Fruit fly (Drosophila melanogaster): ENCODE measurements around the gene Vha13.

Vha13 gene

DNA sequence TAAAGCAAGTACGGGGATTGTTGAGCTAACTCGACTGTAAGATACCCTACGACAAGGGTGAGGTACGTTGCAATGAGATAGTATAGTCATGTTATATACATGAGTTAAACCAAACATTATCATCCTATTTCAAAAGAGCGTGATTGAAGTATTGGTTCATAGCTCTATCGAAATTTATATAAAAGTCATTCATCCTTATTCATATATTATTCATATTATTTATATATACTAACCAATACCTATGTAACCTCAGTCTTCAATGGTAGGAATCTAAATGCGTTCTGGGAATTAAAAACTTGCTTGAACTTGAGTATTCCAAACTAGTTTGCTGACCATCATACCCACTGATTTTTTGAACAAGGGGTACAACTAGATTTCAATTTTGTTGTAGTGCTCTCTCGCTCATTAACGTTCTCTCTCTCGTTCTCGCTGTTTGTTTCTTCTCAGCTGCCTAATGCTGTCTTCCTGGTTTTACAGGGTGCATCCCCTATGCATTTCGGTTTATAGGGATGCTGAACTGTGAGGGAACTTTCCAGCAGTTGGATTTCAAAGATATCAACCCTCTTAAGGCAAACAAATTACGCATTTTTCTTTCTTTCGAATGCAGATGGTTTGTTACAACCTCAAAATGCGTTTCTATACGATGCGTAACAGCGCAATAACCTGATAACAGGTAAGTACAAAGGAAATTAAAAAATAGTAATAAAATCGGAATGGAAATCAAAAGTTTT, 16.2 kb downstream of the Vha13 start (continued):
- TF ChIP-seq nerfin-1 (tag; optimal IDR thresholded peaks at IDR 0.05), result peak; percentile 44
- no peak for TF ChIP-seq CG11695 (GFP tag; IDR thresholded peaks at IDR 0.05)
- TF ChIP-seq repo (GFP tag; optimal IDR thresholded peaks at IDR 0.05), result no peak
- TF ChIP-seq CG15073 (GFP tag; optimal IDR thresholded peaks at IDR 0.05), result no peak
- no peak for TF ChIP-seq knrl (GFP tag; IDR thresholded peaks at IDR 0.05; ENCODE audit: partially characterized antibody)
- peak; percentile 69 for TF ChIP-seq Meics (GFP tag; optimal IDR thresholded peaks at IDR 0.05)
- no peak for TF ChIP-seq CG3065 (GFP tag; optimal IDR thresholded peaks at IDR 0.05)
- no peak for TF ChIP-seq psq (GFP tag; optimal IDR thresholded peaks at IDR 0.05)
- no peak for TF ChIP-seq gro (GFP tag; optimal IDR thresholded peaks at IDR 0.05)
- peak; percentile 2 for TF ChIP-seq Fer3 (tag; optimal IDR thresholded peaks at IDR 0.05)
- peak; percentile 51 for TF ChIP-seq bcd (GFP tag; optimal IDR thresholded peaks at IDR 0.05)
- no peak for TF ChIP-seq Optix (GFP tag; IDR thresholded peaks at IDR 0.05)
- peak; percentile 63 for TF ChIP-seq CG10979 (tag; optimal IDR thresholded peaks at IDR 0.05)
- TF ChIP-seq CG31365 (tag; optimal IDR thresholded peaks at IDR 0.05), result no peak
- peak; percentile 29 for TF ChIP-seq CG13775 (GFP tag; optimal IDR thresholded peaks at IDR 0.05)
- no peak for TF ChIP-seq crp (GFP tag; optimal IDR thresholded peaks at IDR 0.05)
- TF ChIP-seq Rx (GFP tag; IDR thresholded peaks at IDR 0.05), result no peak
- TF ChIP-seq CG18011 (GFP tag; optimal IDR thresholded peaks at IDR 0.05), result no peak
- peak; percentile 5 for TF ChIP-seq Oli (tag; optimal IDR thresholded peaks at IDR 0.05)
- TF ChIP-seq trem (tag; optimal IDR thresholded peaks at IDR 0.05), result peak; percentile 27
- no peak for TF ChIP-seq cg (GFP tag; optimal IDR thresholded peaks at IDR 0.05)
- TF ChIP-seq CG7745 (tag; optimal IDR thresholded peaks at IDR 0.05), result no peak
- TF ChIP-seq CG15479 (GFP tag; optimal IDR thresholded peaks at IDR 0.05), result no peak
- TF ChIP-seq Neu2 (GFP tag; optimal IDR thresholded peaks at IDR 0.05; ENCODE audit: borderline replicate concordance), result no peak
- TF ChIP-seq CG10462 (GFP tag; optimal IDR thresholded peaks at IDR 0.05), result no peak
- TF ChIP-seq CG10959 (GFP tag; IDR thresholded peaks at IDR 0.05), result no peak
- no peak for TF ChIP-seq HLHmδ (GFP tag; optimal IDR thresholded peaks at IDR 0.05)
- TF ChIP-seq nau (GFP tag; optimal IDR thresholded peaks at IDR 0.05), result peak; percentile 37
- no peak for TF ChIP-seq CG7786 (GFP tag; optimal IDR thresholded peaks at IDR 0.05)
- TF ChIP-seq Dip3 (GFP tag; optimal IDR thresholded peaks at IDR 0.05), result no peak
- no peak for TF ChIP-seq sima (GFP tag; optimal IDR thresholded peaks at IDR 0.05)
- TF ChIP-seq ken (GFP tag; IDR thresholded peaks at IDR 0.05), result no peak
- no peak for TF ChIP-seq MTF-1 (GFP tag; optimal IDR thresholded peaks at IDR 0.05; ENCODE audit: borderline replicate concordance)
- TF ChIP-seq Eip74EF (GFP tag; optimal IDR thresholded peaks at IDR 0.05), result peak in 1 of 2 experiments; percentile 53
- no peak for TF ChIP-seq Sry-δ (GFP tag; optimal IDR thresholded peaks at IDR 0.05)
- peak; percentile 12 for TF ChIP-seq CG13894 (tag; optimal IDR thresholded peaks at IDR 0.05)
- no peak for TF ChIP-seq ham (GFP tag; IDR thresholded peaks at IDR 0.05)
- TF ChIP-seq CG4404 (GFP tag; IDR thresholded peaks at IDR 0.05), result no peak
- no peak for TF ChIP-seq CG10366 (GFP tag; IDR thresholded peaks at IDR 0.05)
- TF ChIP-seq tna (GFP tag; IDR thresholded peaks at IDR 0.05; ENCODE audit: partially characterized antibody), result no peak
- no peak for TF ChIP-seq disco-r (GFP tag; optimal IDR thresholded peaks at IDR 0.05)
- no peak for TF ChIP-seq maf-S (GFP tag; optimal IDR thresholded peaks at IDR 0.05)
- TF ChIP-seq CG9437 (GFP tag; optimal IDR thresholded peaks at IDR 0.05), result peak; percentile 35
- TF ChIP-seq bab2 (GFP tag; optimal IDR thresholded peaks at IDR 0.05), result no peak
- no peak for TF ChIP-seq ash1 (GFP tag; optimal IDR thresholded peaks at IDR 0.05)
- TF ChIP-seq CG4707 (GFP tag; optimal IDR thresholded peaks at IDR 0.05), result no peak
- no peak for TF ChIP-seq CG6272 (GFP tag; IDR thresholded peaks at IDR 0.05)
- TF ChIP-seq Dfd (GFP tag; optimal IDR thresholded peaks at IDR 0.05), result no peak
- no peak for TF ChIP-seq CG17385 (GFP tag; optimal IDR thresholded peaks at IDR 0.05)
